Worm (Caenorhabditis elegans): ENCODE measurements around the gene clec-28.

clec-28 gene

DNA sequence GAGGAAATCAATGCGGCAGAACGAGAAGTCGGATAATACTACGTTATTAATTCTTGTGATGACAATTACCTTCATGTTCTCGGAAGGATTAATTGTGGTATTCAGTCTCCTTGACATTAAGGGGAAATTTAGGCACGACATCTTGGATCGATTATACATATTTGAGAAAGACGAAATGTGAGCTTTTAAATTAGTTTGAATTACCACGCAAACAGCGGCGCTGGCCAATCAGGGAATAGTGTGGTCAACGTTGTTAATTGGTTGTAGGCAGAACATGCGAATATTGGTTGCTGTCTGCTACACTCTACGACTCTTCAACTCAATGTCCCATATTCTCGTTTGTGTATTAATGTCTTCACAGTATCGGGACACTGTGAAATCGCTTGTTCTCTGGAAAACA, 9.5 kb downstream of the clec-28 start, which contains the start of gene F49A5.10:
Gene F49A5.10 (plus strand): TSS at position 301 of the 400 bp plus-strand sequence.
- TF ChIP-seq nhr-23 (tag; optimal IDR thresholded peaks at IDR 0.05) = no peak

DNA sequence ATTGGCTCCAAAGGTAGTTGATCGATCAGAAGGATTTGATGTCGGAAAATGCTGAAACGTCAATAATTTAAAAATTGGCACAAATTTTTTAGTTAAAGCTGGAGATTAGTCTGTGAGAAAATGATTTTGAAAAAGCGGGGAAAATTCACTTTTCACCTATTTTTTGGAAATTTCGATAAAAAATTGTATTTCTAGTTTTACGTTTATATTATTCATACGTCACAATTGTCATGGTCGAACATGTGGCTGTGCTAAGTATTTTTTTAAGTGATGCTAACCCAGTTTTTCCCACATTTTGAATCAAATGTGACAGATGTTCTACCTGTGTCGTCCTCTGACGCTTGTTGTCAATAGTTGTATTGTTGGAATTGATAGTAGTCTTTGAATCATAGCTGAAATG, 14.0 kb downstream of the clec-28 start:
- TF ChIP-seq elt-1 (tag; optimal IDR thresholded peaks at IDR 0.05) (no peak), dmd-4 (tag; optimal IDR thresholded peaks at IDR 0.05) (no peak), nhr-12 (tag; optimal IDR thresholded peaks at IDR 0.05) (no peak), ama-1 (optimal IDR thresholded peaks at IDR 0.05) (no peak), lin-13 (GFP tag; optimal IDR thresholded peaks at IDR 0.05) (no peak), mab-5 (tag; optimal IDR thresholded peaks at IDR 0.05) (no peak), gmeb-1 (tag; optimal IDR thresholded peaks at IDR 0.05) (no peak), unc-55 (GFP tag; optimal IDR thresholded peaks at IDR 0.05) (no peak), lin-39 (tag; optimal IDR thresholded peaks at IDR 0.05) (no peak), egl-27 (tag; optimal IDR thresholded peaks at IDR 0.05) (no peak), nhr-77 (tag; optimal IDR thresholded peaks at IDR 0.05) (no peak), blmp-1 (tag; optimal IDR thresholded peaks at IDR 0.05; ENCODE audit: insufficient read depth) (no peak), mdl-1 (tag; optimal IDR thresholded peaks at IDR 0.05) (no peak), lsy-2 (tag; optimal IDR thresholded peaks at IDR 0.05) (no peak), nhr-237 (tag; optimal IDR thresholded peaks at IDR 0.05) (no peak)

DNA sequence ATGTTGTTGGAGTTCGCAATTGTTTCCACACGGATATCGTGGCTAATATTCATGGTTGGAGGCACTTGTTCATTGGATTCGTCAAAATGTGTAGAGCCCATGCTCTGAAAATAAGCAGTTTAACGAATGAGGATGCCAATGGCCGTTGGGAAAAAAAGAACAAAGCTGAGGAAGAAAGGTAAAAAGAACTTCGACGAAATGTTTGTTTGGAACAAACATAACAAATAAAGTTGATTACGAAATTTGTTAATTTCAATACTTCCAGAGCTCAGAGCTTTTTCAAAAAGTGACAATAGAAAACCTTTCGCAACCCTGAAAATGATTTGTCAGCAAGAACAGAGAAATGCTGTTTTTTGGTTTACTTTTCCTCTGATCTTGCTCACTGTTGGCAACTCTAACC, 14.6 kb downstream of the clec-28 start, which contains the start of gene F09C6.3:
Gene F09C6.3 (minus strand): TSS at position 101 of the 400 bp plus-strand sequence.
- no peak for TF ChIP-seq mdl-1 (tag; optimal IDR thresholded peaks at IDR 0.05)
- TF ChIP-seq sma-3 (GFP tag; optimal IDR thresholded peaks at IDR 0.05) = no peak
- no peak for TF ChIP-seq nhr-77 (tag; optimal IDR thresholded peaks at IDR 0.05)
- TF ChIP-seq ztf-4 (tag; optimal IDR thresholded peaks at IDR 0.05) = no peak
- TF ChIP-seq nhr-11 (tag; optimal IDR thresholded peaks at IDR 0.05) = no peak
- TF ChIP-seq alr-1 (tag; optimal IDR thresholded peaks at IDR 0.05) = no peak
- TF ChIP-seq R02D3.7 (tag; optimal IDR thresholded peaks at IDR 0.05) = no peak
- no peak for TF ChIP-seq peb-1 (tag; optimal IDR thresholded peaks at IDR 0.05)
- TF ChIP-seq fos-1 (tag; optimal IDR thresholded peaks at IDR 0.05) = no peak

- TF ChIP-seq sem-4 (tag; optimal IDR thresholded peaks at IDR 0.05) (no peak), lsy-2 (tag; optimal IDR thresholded peaks at IDR 0.05) (no peak), elt-1 (tag; optimal IDR thresholded peaks at IDR 0.05) (no peak), nhr-25 (tag; optimal IDR thresholded peaks at IDR 0.05) (no peak), blmp-1 (tag; optimal IDR thresholded peaks at IDR 0.05; ENCODE audit: insufficient read depth) (no peak), ama-1 (optimal IDR thresholded peaks at IDR 0.05) (no peak), lin-11 (tag; optimal IDR thresholded peaks at IDR 0.05) (no peak), skn-1 (tag; optimal IDR thresholded peaks at IDR 0.05) (no peak)
Observed at ce11 chrV:16880679-16881078, 15.2 kb downstream of the clec-28 start, which contains the start of gene F09C6.14. F09C6.14 (plus strand) TSS chrV:16880979.

DNA sequence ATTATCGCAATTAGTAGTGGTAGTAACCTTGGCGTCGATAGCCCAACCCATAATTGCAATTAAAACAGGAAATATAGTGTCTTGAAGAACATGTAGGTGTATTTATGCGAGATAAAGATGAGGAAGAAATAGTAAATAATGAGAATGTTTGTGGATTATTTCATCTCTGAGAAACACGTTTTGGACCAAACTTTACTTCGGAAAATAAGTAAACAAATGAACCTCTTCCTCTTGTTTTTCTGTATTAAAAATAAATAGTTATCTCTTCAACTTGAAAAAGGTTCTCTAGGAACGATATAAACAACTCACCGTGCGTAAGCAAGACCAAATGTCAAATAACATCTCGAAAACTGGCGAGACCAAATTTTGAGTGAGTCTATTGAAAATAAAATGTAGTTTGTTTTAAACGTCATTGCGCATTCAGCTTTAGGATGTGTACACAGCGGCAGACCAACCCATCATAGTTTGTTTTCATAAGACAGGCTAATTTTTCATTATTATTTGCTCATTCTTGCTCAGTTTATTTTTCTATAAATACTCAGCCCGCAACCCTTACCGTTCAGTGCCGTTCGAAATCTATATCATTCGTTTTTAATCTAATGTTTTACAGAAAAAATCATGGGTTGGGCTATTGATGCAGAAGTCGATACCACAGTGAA, 16.9 kb downstream of the clec-28 start, which contains the start of the genes F09C6.11 and F09C6.12:
Gene F09C6.11 (minus strand): TSS at position 51 of the 659 bp plus-strand sequence.
Gene F09C6.12 (plus strand): TSS at position 609 of the 659 bp plus-strand sequence.
- no peak for TF ChIP-seq gmeb-1 (tag; optimal IDR thresholded peaks at IDR 0.05)
- TF ChIP-seq mbf-1 (tag; optimal IDR thresholded peaks at IDR 0.05) = no peak
- no peak for TF ChIP-seq nhr-21 (tag; optimal IDR thresholded peaks at IDR 0.05)
- no peak for TF ChIP-seq lin-39 (tag; optimal IDR thresholded peaks at IDR 0.05)
- no peak for TF ChIP-seq F13H6.1 (tag; optimal IDR thresholded peaks at IDR 0.05)
- no peak for TF ChIP-seq sma-3 (GFP tag; optimal IDR thresholded peaks at IDR 0.05)
- no peak for TF ChIP-seq nhr-129 (tag; optimal IDR thresholded peaks at IDR 0.05)
- TF ChIP-seq nhr-12 (tag; optimal IDR thresholded peaks at IDR 0.05) = no peak
- TF ChIP-seq ZK546.5 (tag; optimal IDR thresholded peaks at IDR 0.05) = no peak
- no peak for TF ChIP-seq peb-1 (tag; optimal IDR thresholded peaks at IDR 0.05)
- no peak for TF ChIP-seq nhr-77 (tag; optimal IDR thresholded peaks at IDR 0.05)
- no peak for TF ChIP-seq unc-39 (tag; optimal IDR thresholded peaks at IDR 0.05)
- no peak for TF ChIP-seq skn-1 (tag; optimal IDR thresholded peaks at IDR 0.05)
- no peak for TF ChIP-seq dmd-4 (tag; optimal IDR thresholded peaks at IDR 0.05)
- TF ChIP-seq nhr-23 (tag; optimal IDR thresholded peaks at IDR 0.05) = no peak
- TF ChIP-seq ztf-11 (tag; optimal IDR thresholded peaks at IDR 0.05) = no peak
- no peak for TF ChIP-seq blmp-1 (tag; optimal IDR thresholded peaks at IDR 0.05; ENCODE audit: insufficient read depth)
- TF ChIP-seq ama-1 (optimal IDR thresholded peaks at IDR 0.05) = no peak
- TF ChIP-seq ceh-82 (tag; optimal IDR thresholded peaks at IDR 0.05) = no peak
